Fruit fly (Drosophila melanogaster) whole organism, embryonic: ENCODE data around the gene Ugt35A1.

Source experiments
- Blimp-1 ChIP-seq: fragments of 200-800 bp; sonication (Bioruptor generic); optimal IDR thresholded peaks from 3 replicates; lab custom pipeline; 2018; ENCODE audit warnings: missing biosample characterization, missing genetic modification characterization, mild to moderate bottlenecking, moderate library complexity, missing genetic modification reagents
- CG12219 ChIP-seq: fragments of 200-800 bp; sonication (Bioruptor generic); optimal IDR thresholded peaks from 3 replicates; lab custom pipeline; 2018; ENCODE audit warnings: missing biosample characterization, mild to moderate bottlenecking, missing genetic modification characterization
- CG12744 ChIP-seq: fragments of 200-800 bp; sonication (Bioruptor generic); optimal IDR thresholded peaks from 2 replicates; lab custom pipeline; 2016; ENCODE audit warnings: missing biosample characterization, missing genetic modification characterization
- CG32767 ChIP-seq: fragments of 200-800 bp; sonication (Bioruptor generic); IDR thresholded peaks from 2 replicates; pipeline ENCODE4 v1.3.6; 2022; ENCODE audit warnings: missing biosample characterization, missing genetic modification characterization
- HLH3B ChIP-seq: fragments of 200-800 bp; sonication (Bioruptor generic); IDR thresholded peaks from 2 replicates; pipeline ENCODE4 v1.3.6; 2022; ENCODE audit warnings: missing biosample characterization, missing genetic modification characterization
- gsb ChIP-seq: fragments of 200-800 bp; sonication (Bioruptor generic); IDR thresholded peaks from 2 replicates; pipeline ENCODE4 v1.3.6; 2022; ENCODE audit warnings: missing biosample characterization, missing genetic modification characterization
- slp2 ChIP-seq: fragments of 200-800 bp; sonication (Bioruptor generic); optimal IDR thresholded peaks from 2 replicates; lab custom pipeline; 2016; ENCODE audit warnings: missing biosample characterization, missing genetic modification characterization

DNA sequence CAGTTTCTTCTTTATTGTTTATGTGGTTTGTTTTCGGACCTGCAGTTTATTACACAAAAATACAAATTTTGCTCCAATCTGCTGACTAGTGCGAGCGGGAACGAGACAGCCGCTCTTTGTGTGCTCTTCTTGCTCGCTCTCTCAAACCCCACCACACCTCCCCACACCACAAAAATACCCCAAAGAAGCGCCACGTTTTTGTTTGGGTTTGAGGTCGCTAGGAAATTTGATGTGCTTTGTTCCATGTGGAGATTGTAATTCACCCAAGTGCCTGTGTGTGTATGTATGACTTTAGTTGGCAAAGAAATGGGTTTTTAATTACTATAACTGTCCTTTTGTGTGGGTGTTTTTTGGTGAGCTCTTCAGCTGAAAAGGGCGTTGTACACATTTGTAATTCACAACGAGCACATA lies 25.6 kb upstream of the Ugt35A1 start:
- TF ChIP-seq Blimp-1 (GFP tag; lab: Kevin White, UChicago) = peak; percentile 15
- no peak for TF ChIP-seq CG12744 (GFP tag; lab: Kevin White, UChicago)
- no peak for TF ChIP-seq HLH3B (GFP tag; lab: Robert Waterston, UW)
- no peak for TF ChIP-seq CG12219 (GFP tag; lab: Kevin White, UChicago)
- no peak for TF ChIP-seq gsb (GFP tag; lab: Robert Waterston, UW)
- no peak for TF ChIP-seq CG32767 (GFP tag; lab: Robert Waterston, UW)
- no peak for TF ChIP-seq slp2 (GFP tag; lab: Kevin White, UChicago)
